Worm (Caenorhabditis elegans): ENCODE results near the gene C03A7.2.

ce11 chrV:5177209-5177608 lies 4.5 kb upstream of the C03A7.2 start, which contains the start of gene ugt-51:
- TF ChIP-seq ceh-36 (tag; optimal IDR thresholded peaks at IDR 0.05) (no peak), flt-1 (GFP tag; IDR thresholded peaks at IDR 0.05) (no peak), tra-4 (tag; optimal IDR thresholded peaks at IDR 0.05) (no peak)

Measured in whole organism, early embryonic.